Fruit fly (Drosophila melanogaster) whole organism, embryonic: ENCODE data around the gene CG17118.

ENCODE experiments used
- Awh ChIP-seq: fragments of 200-800 bp; sonication (Bioruptor generic); IDR thresholded peaks from 2 replicates; pipeline ENCODE4, ENCODE4 v1.3.6; 2022; ENCODE audit warnings: missing biosample characterization, missing genetic modification characterization
- CG10274 ChIP-seq: fragments of 200-800 bp; sonication (Bioruptor generic); optimal IDR thresholded peaks from 3 replicates; lab custom pipeline; 2017; ENCODE audit warnings: missing biosample characterization, mild to moderate bottlenecking, missing genetic modification characterization
- CG12769 ChIP-seq: fragments of 200-800 bp; sonication (Bioruptor generic); optimal IDR thresholded peaks from 2 replicates; lab custom pipeline; 2019; ENCODE audit warnings: missing biosample characterization, mild to moderate bottlenecking, missing genetic modification characterization, moderate library complexity
- CG13894 ChIP-seq: fragments of 200-800 bp; sonication (Bioruptor generic); optimal IDR thresholded peaks from 3 replicates; lab custom pipeline; 2018; ENCODE audit warnings: missing biosample characterization, mild to moderate bottlenecking, missing genetic modification characterization, moderate library complexity
- CG14710 ChIP-seq: fragments of 200-800 bp; sonication (Bioruptor generic); optimal IDR thresholded peaks from 3 replicates; lab custom pipeline; 2019; ENCODE audit warnings: missing biosample characterization, mild to moderate bottlenecking, missing genetic modification characterization, moderate library complexity
- CG1529 ChIP-seq: fragments of 200-800 bp; sonication (Bioruptor generic); optimal IDR thresholded peaks from 3 replicates; lab custom pipeline; 2018; ENCODE audit warnings: missing biosample characterization, missing genetic modification characterization
- CG15479 ChIP-seq: fragments of 200-800 bp; sonication (Bioruptor generic); optimal IDR thresholded peaks from 3 replicates; lab custom pipeline; 2019; ENCODE audit warnings: missing biosample characterization, mild to moderate bottlenecking, missing genetic modification characterization, moderate library complexity
- CG15514 ChIP-seq: fragments of 200-800 bp; sonication (Bioruptor generic); optimal IDR thresholded peaks from 3 replicates; lab custom pipeline; 2017; ENCODE audit warnings: missing biosample characterization, missing genetic modification characterization, mild to moderate bottlenecking, moderate library complexity, missing genetic modification reagents
- CG17568 ChIP-seq: fragments of 200-800 bp; sonication (Bioruptor generic); optimal IDR thresholded peaks from 2 replicates; lab custom pipeline; 2018; ENCODE audit warnings: missing biosample characterization, mild to moderate bottlenecking, missing genetic modification characterization, moderate library complexity
- CG17912 ChIP-seq: fragments of 200-800 bp; sonication (Bioruptor generic); optimal IDR thresholded peaks from 2 replicates; lab custom pipeline; 2018; ENCODE audit warnings: missing biosample characterization, mild to moderate bottlenecking, missing genetic modification characterization
- CG18011 ChIP-seq: fragments of 200-800 bp; sonication (Bioruptor generic); optimal IDR thresholded peaks from 2 replicates; lab custom pipeline; 2017; ENCODE audit warnings: missing biosample characterization, missing genetic modification characterization, mild to moderate bottlenecking, moderate library complexity, missing genotype
- CG2116 ChIP-seq: fragments of 200-800 bp; sonication (Bioruptor generic); optimal IDR thresholded peaks from 3 replicates; lab custom pipeline; 2018; ENCODE audit warnings: missing biosample characterization, mild to moderate bottlenecking, missing genetic modification characterization
- CG4707 ChIP-seq: fragments of 200-800 bp; sonication (Bioruptor generic); optimal IDR thresholded peaks from 2 replicates; lab custom pipeline; 2018; ENCODE audit warnings: missing biosample characterization, mild to moderate bottlenecking, missing genetic modification characterization, moderate library complexity
- CG7839 ChIP-seq: fragments of 200-800 bp; sonication (Bioruptor generic); optimal IDR thresholded peaks from 3 replicates; lab custom pipeline; 2018; ENCODE audit warnings: missing biosample characterization, mild to moderate bottlenecking, missing genetic modification characterization, moderate library complexity
- CG9932 ChIP-seq: fragments of 200-800 bp; sonication (Bioruptor generic); IDR thresholded peaks from 2 replicates; pipeline ENCODE4 v1.3.6; 2022; ENCODE audit warnings: missing biosample characterization, missing genetic modification characterization
- D19A ChIP-seq: fragments of 200-800 bp; optimal IDR thresholded peaks from 3 replicates; lab custom pipeline; 2019; ENCODE audit warnings: missing biosample characterization, mild to moderate bottlenecking, missing genetic modification characterization, moderate library complexity
- D19B ChIP-seq: fragments of 200-800 bp; sonication (Bioruptor generic); optimal IDR thresholded peaks from 2 replicates; lab custom pipeline; 2017; ENCODE audit warnings: missing biosample characterization, mild to moderate bottlenecking, missing genetic modification characterization
- Drgx ChIP-seq: fragments of 200-800 bp; sonication (Bioruptor generic); IDR thresholded peaks from 2 replicates; pipeline ENCODE4 v1.3.6; 2022; ENCODE audit warnings: missing biosample characterization, missing genetic modification characterization
- E2f2 ChIP-seq: fragments of 200-800 bp; sonication (Bioruptor generic); IDR thresholded peaks from 2 replicates; pipeline ENCODE4 v1.3.6; 2022; ENCODE audit warnings: missing biosample characterization, missing genetic modification characterization
- Hr39 ChIP-seq: fragments of >200 bp; optimal IDR thresholded peaks from 2 replicates; lab custom pipeline; 2017
- NFAT ChIP-seq: fragments of 200-800 bp; sonication (Bioruptor generic); IDR thresholded peaks from 2 replicates; pipeline ENCODE4 v1.3.6; 2022; ENCODE audit warnings: missing biosample characterization, missing genetic modification characterization
- Sry-β ChIP-seq: fragments of 200-800 bp; sonication (Bioruptor generic); optimal IDR thresholded peaks from 2 replicates; lab custom pipeline; 2018; ENCODE audit warnings: missing biosample characterization, mild to moderate bottlenecking, missing genetic modification characterization, moderate library complexity
- Vsx1 ChIP-seq: fragments of 200-800 bp; sonication (Bioruptor generic); optimal IDR thresholded peaks from 2 replicates; lab custom pipeline; 2017; ENCODE audit warnings: missing biosample characterization, mild to moderate bottlenecking, missing genetic modification characterization, missing genetic modification reagents
- abd-A ChIP-seq: fragments of 200-800 bp; sonication (Bioruptor generic); optimal IDR thresholded peaks from 3 replicates; lab custom pipeline; 2019; ENCODE audit warnings: missing biosample characterization, mild to moderate bottlenecking, missing genetic modification characterization, moderate library complexity
- ash1 ChIP-seq: fragments of 200-800 bp; sonication (Bioruptor generic); optimal IDR thresholded peaks from 2 replicates; lab custom pipeline; 2018; ENCODE audit warnings: missing biosample characterization, mild to moderate bottlenecking, missing genetic modification characterization
- croc ChIP-seq: fragments of 200-800 bp; sonication (Bioruptor generic); conservative IDR thresholded peaks from 3 replicates; pipeline ENCODE4 v1.3.6; 2022; ENCODE audit warnings: missing biosample characterization, missing genetic modification characterization
- fd64A ChIP-seq: fragments of 200-800 bp; sonication (Bioruptor generic); optimal IDR thresholded peaks from 3 replicates; lab custom pipeline; 2018; ENCODE audit warnings: missing biosample characterization, mild to moderate bottlenecking, missing genetic modification characterization
- fd96Cb ChIP-seq: fragments of 200-800 bp; sonication (Bioruptor generic); optimal IDR thresholded peaks from 2 replicates; lab custom pipeline; 2018; ENCODE audit warnings: missing biosample characterization, mild to moderate bottlenecking, missing genetic modification characterization, moderate library complexity
- hb ChIP-seq: fragments of 200-800 bp; sonication (Bioruptor generic); IDR thresholded peaks from 3 replicates; pipeline ENCODE4 v1.3.6; 2022; ENCODE audit warnings: missing biosample characterization, missing genetic modification characterization; ENCODE audit not compliant: partially characterized antibody
- ind ChIP-seq: fragments of 200-800 bp; sonication (Bioruptor generic); optimal IDR thresholded peaks from 3 replicates; lab custom pipeline; 2016; ENCODE audit warnings: missing biosample characterization, missing genetic modification characterization
- kah ChIP-seq: fragments of 200-800 bp; sonication (Bioruptor generic); optimal IDR thresholded peaks from 2 replicates; lab custom pipeline; 2018; ENCODE audit warnings: missing biosample characterization, mild to moderate bottlenecking, missing genetic modification characterization
- kni ChIP-seq: fragments of 200-800 bp; sonication (Bioruptor generic); optimal IDR thresholded peaks from 3 replicates; lab custom pipeline; 2017; ENCODE audit warnings: mild to moderate bottlenecking, missing biosample characterization, missing genetic modification reagents, missing genetic modification characterization
- row ChIP-seq: fragments of 200-800 bp; sonication (Bioruptor generic); IDR thresholded peaks from 3 replicates; pipeline ENCODE4 v1.3.6; 2022; ENCODE audit warnings: missing biosample characterization, missing genetic modification characterization
- sisA ChIP-seq: fragments of 200-800 bp; sonication (Bioruptor generic); IDR thresholded peaks from 2 replicates; pipeline ENCODE4 v1.3.6; 2022; ENCODE audit warnings: missing biosample characterization, missing genetic modification characterization
- stwl ChIP-seq: fragments of 200-800 bp; sonication (Bioruptor generic); optimal IDR thresholded peaks from 3 replicates; lab custom pipeline; 2018; ENCODE audit warnings: missing biosample characterization, mild to moderate bottlenecking, missing genetic modification characterization, moderate library complexity
- tll ChIP-seq, 2 experiments: fragments of 200-800 bp in 1 of 2; fragments of >200 bp in 1 of 2; sonication (Bioruptor generic) in 1 of 2; optimal IDR thresholded peaks; 2 replicates each; lab custom pipeline; 2017 to 2019; ENCODE audit warnings: missing biosample characterization in 2 of 2, missing genetic modification characterization in 2 of 2, mild to moderate bottlenecking in 1 of 2, moderate library complexity in 1 of 2
- vvl ChIP-seq: fragments of 200-800 bp; sonication (Bioruptor generic); IDR thresholded peaks from 2 replicates; pipeline ENCODE4 v1.3.6; 2022; ENCODE audit warnings: missing biosample characterization, missing genetic modification characterization
- zfh1 ChIP-seq: fragments of 200-800 bp; sonication (Bioruptor generic); IDR thresholded peaks from 3 replicates; pipeline ENCODE4 v1.3.6; 2022; ENCODE audit warnings: missing biosample characterization, missing genetic modification characterization

CG17118 gene

dm6 chr2L:10685666-10686065 lies 44.4 kb upstream of the CG17118 start (continued):
- TF ChIP-seq vvl: peak; percentile 72
- TF ChIP-seq Hr39 (lab: Kevin White, UChicago): no peak
- no peak for TF ChIP-seq CG10274 (GFP tag; lab: Kevin White, UChicago)
- peak; percentile 60 for TF ChIP-seq D19A (tag; lab: Kevin White, UChicago)
- TF ChIP-seq D19B (GFP tag; lab: Kevin White, UChicago): peak; percentile 79
- TF ChIP-seq stwl (tag; lab: Kevin White, UChicago): peak; percentile 77
- TF ChIP-seq tll (GFP tag; optimal IDR thresholded peaks at IDR 0.05; lab: Kevin White, UChicago): no peak
- TF ChIP-seq E2f2 (GFP tag; lab: Robert Waterston, UW): no peak
- TF ChIP-seq CG7839 (tag; lab: Kevin White, UChicago): peak; percentile 26
- TF ChIP-seq sisA: peak; percentile 26; the same call in 1 of the 2 replicates
- TF ChIP-seq ash1 (GFP tag; lab: Kevin White, UChicago): no peak
- no peak for TF ChIP-seq Drgx
- no peak for TF ChIP-seq Vsx1 (GFP tag; lab: Kevin White, UChicago)
- peak; percentile 18 for TF ChIP-seq NFAT (GFP tag; lab: Robert Waterston, UW)
- TF ChIP-seq row (GFP tag; lab: Robert Waterston, UW): peak; percentile 42; the same call in 2 of the 3 replicates
- TF ChIP-seq CG13894 (tag; lab: Kevin White, UChicago): peak; percentile 74
- TF ChIP-seq CG2116 (GFP tag; lab: Kevin White, UChicago): no peak
- no peak for TF ChIP-seq fd64A (GFP tag; lab: Kevin White, UChicago)
- peak; percentile 95 for TF ChIP-seq CG18011 (GFP tag; lab: Kevin White, UChicago)
- TF ChIP-seq CG14710 (tag; lab: Kevin White, UChicago): no peak
- peak; percentile 67 for TF ChIP-seq CG9932 (GFP tag; lab: Robert Waterston, UW)
- TF ChIP-seq croc (GFP tag; lab: Robert Waterston, UW): no peak
- peak; percentile 20 for TF ChIP-seq ind (GFP tag; lab: Kevin White, UChicago)
- peak; percentile 4 for TF ChIP-seq fd96Cb (tag; lab: Kevin White, UChicago)
- TF ChIP-seq CG1529 (GFP tag; lab: Kevin White, UChicago): no peak

dm6 chr2L:10687009-10687793 lies 42.9 kb upstream of the CG17118 start, which contains the start of gene CG7296:
CG7296 (minus strand) TSS chr2L:10687066.
- TF ChIP-seq Awh (GFP tag; lab: Robert Waterston, UW): peak; percentile 90
- no peak for TF ChIP-seq kah (GFP tag; lab: Kevin White, UChicago)
- peak; percentile 72 for TF ChIP-seq CG13894 (tag; lab: Kevin White, UChicago)
- TF ChIP-seq CG12769: peak; percentile 71
- no peak for TF ChIP-seq CG2116 (GFP tag; lab: Kevin White, UChicago)
- TF ChIP-seq row (GFP tag; lab: Robert Waterston, UW): 0 out of 3 replicates have a peak, but pooled peaks have one; percentile 19
- 0 out of 3 replicates have a peak, but pooled peaks have one; percentile 2 for TF ChIP-seq zfh1 (GFP tag; lab: Robert Waterston, UW)
- no peak for TF ChIP-seq CG17568
- no peak for TF ChIP-seq CG15479 (GFP tag; lab: Kevin White, UChicago)
- peak; percentile 43 for TF ChIP-seq Sry-β
- no peak for TF ChIP-seq CG17912 (GFP tag; lab: Kevin White, UChicago)
- peak; percentile 95 for TF ChIP-seq CG15514 (GFP tag; lab: Kevin White, UChicago)
- no peak for TF ChIP-seq CG4707 (GFP tag; lab: Kevin White, UChicago)
- TF ChIP-seq kni (GFP tag; lab: Kevin White, UChicago): peak; percentile 33
- TF ChIP-seq vvl: peak; percentile 21; the same call in 1 of the 2 replicates
- peak; percentile 71 for TF ChIP-seq abd-A
- TF ChIP-seq hb (GFP tag; lab: Robert Waterston, UW): no peak
